Fruit fly (Drosophila melanogaster): ENCODE measurements around the gene CG18787.

The CG18787 gene

dm6 chr2L:12010877-12011666, 11.9 kb upstream of the CG18787 start (continued):
- TF ChIP-seq Vsx1 (GFP tag; optimal IDR thresholded peaks at IDR 0.05) (peak; percentile 92), pho (GFP tag; optimal IDR thresholded peaks at IDR 0.05) (peak; percentile 90), Gsc (GFP tag; IDR thresholded peaks at IDR 0.05) (no peak), CG13287 (GFP tag; IDR thresholded peaks at IDR 0.05; ENCODE audit: partially characterized antibody) (no peak), Nf-YB (GFP tag; optimal IDR thresholded peaks at IDR 0.05) (no peak), NK7.1 (GFP tag; optimal IDR thresholded peaks at IDR 0.05) (peak; percentile 31), HLH3B (GFP tag; IDR thresholded peaks at IDR 0.05) (no peak), corto (GFP tag; optimal IDR thresholded peaks at IDR 0.05) (no peak), BtbVII (GFP tag; optimal IDR thresholded peaks at IDR 0.05) (peak; percentile 91), H15 (GFP tag; IDR thresholded peaks at IDR 0.05) (no peak), CG7556 (GFP tag; optimal IDR thresholded peaks at IDR 0.05) (peak; percentile 95), slou (GFP tag; optimal IDR thresholded peaks at IDR 0.05) (peak; percentile 85), vfl (GFP tag; optimal IDR thresholded peaks at IDR 0.05) (peak; percentile 84), CG9727 (GFP tag; optimal IDR thresholded peaks at IDR 0.05) (peak; percentile 92), Lim3 (GFP tag; IDR thresholded peaks at IDR 0.05) (no peak), Doc3 (GFP tag; IDR thresholded peaks at IDR 0.05; ENCODE audit: partially characterized antibody) (no peak), tx (GFP tag; optimal IDR thresholded peaks at IDR 0.05) (peak; percentile 72), HHEX (GFP tag; optimal IDR thresholded peaks at IDR 0.05) (peak; percentile 89), CG1647 (GFP tag; optimal IDR thresholded peaks at IDR 0.05) (peak; percentile 80), Lpt (GFP tag; optimal IDR thresholded peaks at IDR 0.05) (no peak), CG16779 (GFP tag; IDR thresholded peaks at IDR 0.05) (no peak), CG3838 (GFP tag; optimal IDR thresholded peaks at IDR 0.05) (peak; percentile 17), Rx (GFP tag; IDR thresholded peaks at IDR 0.05) (no peak), stc (GFP tag; IDR thresholded peaks at IDR 0.05) (no peak), H2.0 (GFP tag; IDR thresholded peaks at IDR 0.05) (no peak), yki (optimal IDR thresholded peaks at IDR 0.05) (no peak), Dfd (GFP tag; optimal IDR thresholded peaks at IDR 0.05) (no peak), ems (GFP tag; optimal IDR thresholded peaks at IDR 0.05) (peak; percentile 84), CG8924 (tag; optimal IDR thresholded peaks at IDR 0.05) (peak; percentile 93), gce (GFP tag; IDR thresholded peaks at IDR 0.05) (no peak), CG12071 (GFP tag; optimal IDR thresholded peaks at IDR 0.05) (peak; percentile 76), nmo (GFP tag; optimal IDR thresholded peaks at IDR 0.05) (peak; percentile 93), Fer1 (GFP tag; optimal IDR thresholded peaks at IDR 0.05) (peak; percentile 96), CG6654 (GFP tag; optimal IDR thresholded peaks at IDR 0.05) (peak; percentile 70), CG11723 (GFP tag; optimal IDR thresholded peaks at IDR 0.05) (peak; percentile 89), CG17829 (tag; optimal IDR thresholded peaks at IDR 0.05) (peak; percentile 91), en (GFP tag; optimal IDR thresholded peaks at IDR 0.05) (no peak), Mes4 (GFP tag; optimal IDR thresholded peaks at IDR 0.05) (peak; percentile 34), knrl (GFP tag; IDR thresholded peaks at IDR 0.05; ENCODE audit: partially characterized antibody) (no peak), bsh (GFP tag; optimal IDR thresholded peaks at IDR 0.05) (peak; percentile 55 to 90), cato (GFP tag; optimal IDR thresholded peaks at IDR 0.05; ENCODE audit: borderline replicate concordance) (peak; percentile 70), pnt (GFP tag; optimal IDR thresholded peaks at IDR 0.05) (peak; percentile 67), peb (GFP tag; IDR thresholded peaks at IDR 0.05) (no peak), CG16815 (GFP tag; optimal IDR thresholded peaks at IDR 0.05) (peak; percentile 89), CG34224 (GFP tag; IDR thresholded peaks at IDR 0.05; ENCODE audit: partially characterized antibody) (no peak), CG10321 (GFP tag; IDR thresholded peaks at IDR 0.05) (no peak), CG33557 (GFP tag; optimal IDR thresholded peaks at IDR 0.05) (peak; percentile 91), ase (GFP tag; IDR thresholded peaks at IDR 0.05) (no peak), emc (GFP tag; optimal IDR thresholded peaks at IDR 0.05) (no peak), crol (GFP tag; IDR thresholded peaks at IDR 0.05) (no peak)

Data from whole organism, embryonic.